Fruit fly (Drosophila melanogaster): ENCODE data around the gene CG18130.
A peak's percentile ranks its signal among the peaks of the same experiment; 100 is the strongest.

Gene CG18130

DNA sequence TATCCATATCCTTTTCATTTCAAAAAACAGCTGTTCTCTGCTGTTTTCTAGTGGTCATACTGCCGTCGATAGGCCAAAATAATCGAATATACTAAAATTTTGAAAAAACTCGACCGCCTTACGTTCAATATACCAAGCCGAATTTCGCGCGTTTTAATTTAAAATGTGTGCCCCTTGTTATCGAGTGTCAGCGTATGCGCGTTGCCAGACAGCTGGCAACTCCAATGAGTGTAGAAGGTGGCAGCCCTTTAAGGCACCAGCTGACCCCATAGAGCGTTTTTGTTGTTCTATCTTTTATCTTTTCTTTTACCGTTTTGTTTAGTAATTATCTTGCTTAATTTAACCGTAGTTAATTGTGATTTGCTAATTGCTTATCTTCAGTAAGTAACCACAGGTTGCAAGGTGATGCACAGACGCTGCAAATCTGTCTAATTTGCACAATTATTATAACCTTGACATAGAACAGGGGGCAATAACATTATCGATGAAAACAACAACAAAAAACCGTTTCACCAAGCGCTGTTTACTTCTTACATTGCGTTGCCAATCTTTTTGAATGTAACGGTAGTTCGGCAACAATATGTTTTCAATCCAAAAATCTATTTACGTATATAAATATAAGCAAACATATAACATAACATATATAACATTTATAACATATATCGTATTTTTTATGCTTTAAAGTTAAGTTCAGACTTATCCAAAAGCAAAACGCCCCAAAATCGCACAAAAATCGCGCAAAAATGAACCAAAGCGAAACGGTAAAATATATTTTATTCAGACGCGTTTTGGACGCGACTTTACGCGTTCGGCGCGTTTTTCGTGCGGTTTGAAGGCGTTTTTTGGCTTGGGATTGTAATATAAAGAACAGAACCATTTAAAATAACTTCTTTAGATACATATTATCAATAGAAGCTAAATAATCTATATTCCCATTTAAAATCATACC, 19.9 kb upstream of the CG18130 start, which contains the start of the genes CG1492 and regucalcin:
Gene CG1492 (minus strand): TSS at position 63 of the 949 bp plus-strand sequence.
Gene regucalcin (plus strand): TSS at position 229 of the 949 bp plus-strand sequence.
- TF ChIP-seq tj (GFP tag; optimal IDR thresholded peaks at IDR 0.05) (peak; percentile 48), pad (GFP tag; optimal IDR thresholded peaks at IDR 0.05) (peak; percentile 40), CG33017 (tag; optimal IDR thresholded peaks at IDR 0.05) (no peak), kay (GFP tag; ENCODE audit: borderline replicate concordance) (peak; percentile 65), bab1 (GFP tag; optimal IDR thresholded peaks at IDR 0.05) (peak; percentile 16), Crg-1 (GFP tag; optimal IDR thresholded peaks at IDR 0.05) (peak; percentile 12), ovo (GFP tag; optimal IDR thresholded peaks at IDR 0.05) (peak; percentile 81), CG5204 (GFP tag; optimal IDR thresholded peaks at IDR 0.05) (no peak)

dm6 chrX:12007593-12007992, 15.0 kb upstream of the CG18130 start:
- no peak for TF ChIP-seq CG12768 (GFP tag; optimal IDR thresholded peaks at IDR 0.05)
- TF ChIP-seq CG1620 (GFP tag; optimal IDR thresholded peaks at IDR 0.05) = no peak
- no peak for TF ChIP-seq Mnt (GFP tag; optimal IDR thresholded peaks at IDR 0.05)
- TF ChIP-seq pad (GFP tag; optimal IDR thresholded peaks at IDR 0.05) = no peak
- TF ChIP-seq Hr96 (GFP tag; optimal IDR thresholded peaks at IDR 0.05) = no peak
- no peak for TF ChIP-seq cnc (optimal IDR thresholded peaks at IDR 0.05)
- TF ChIP-seq Clk (GFP tag; optimal IDR thresholded peaks at IDR 0.05) = no peak
- TF ChIP-seq CG14711 (tag; optimal IDR thresholded peaks at IDR 0.05) = no peak
- no peak for TF ChIP-seq Crg-1 (GFP tag; optimal IDR thresholded peaks at IDR 0.05)
- TF ChIP-seq CG7101 (tag; optimal IDR thresholded peaks at IDR 0.05) = no peak
- TF ChIP-seq ovo (GFP tag; optimal IDR thresholded peaks at IDR 0.05) = no peak
- no peak for TF ChIP-seq kay (GFP tag; ENCODE audit: borderline replicate concordance)
- no peak for TF ChIP-seq CG11617 (GFP tag; optimal IDR thresholded peaks at IDR 0.05)
- TF ChIP-seq tj (GFP tag; optimal IDR thresholded peaks at IDR 0.05) = no peak
- no peak for TF ChIP-seq cic (GFP tag; optimal IDR thresholded peaks at IDR 0.05)
- no peak for TF ChIP-seq CG33017 (tag; optimal IDR thresholded peaks at IDR 0.05)

DNA sequence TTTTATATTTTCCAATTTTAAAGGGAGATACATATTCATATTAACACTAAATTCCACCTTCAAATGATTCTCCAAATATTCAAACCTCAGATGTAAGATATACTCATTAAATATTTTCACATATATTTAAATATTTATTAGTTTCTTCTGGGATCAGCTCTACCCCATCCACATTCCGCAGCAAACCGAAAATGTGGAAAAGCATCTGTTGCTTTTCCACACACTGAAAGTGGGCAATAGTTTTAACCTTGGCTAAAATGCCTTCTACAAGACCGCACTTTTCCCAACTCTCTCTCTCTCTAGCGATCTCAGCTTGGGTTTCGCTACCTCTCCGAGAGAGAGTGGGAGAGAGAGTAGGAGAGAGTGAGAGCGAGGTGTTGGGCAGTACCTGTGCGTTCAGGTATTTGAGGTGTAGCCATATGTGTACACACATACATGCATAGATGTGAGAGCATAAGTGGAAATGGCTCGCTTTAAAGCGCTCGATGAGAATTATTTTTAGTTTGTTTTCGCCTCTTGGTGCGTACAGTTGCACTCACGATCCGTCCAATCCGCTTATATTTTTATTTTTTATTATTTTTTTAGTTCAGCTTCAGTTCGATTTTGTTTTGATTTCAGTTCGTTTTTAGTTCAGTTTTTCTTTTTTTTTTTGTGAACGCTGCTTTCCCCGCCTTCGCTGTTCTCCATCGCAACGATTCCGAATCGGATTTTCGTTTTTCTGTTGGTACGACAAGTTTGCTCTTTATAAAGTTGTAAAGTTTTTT, 14.3 kb upstream of the CG18130 start, which contains the start of gene CG1806:
Gene CG1806 (plus strand): TSS at position 499 of the 764 bp plus-strand sequence.
- TF ChIP-seq toe (GFP tag; optimal IDR thresholded peaks at IDR 0.05) = no peak
- no peak for TF ChIP-seq cic (GFP tag; optimal IDR thresholded peaks at IDR 0.05)
- TF ChIP-seq CG11617 (GFP tag; optimal IDR thresholded peaks at IDR 0.05) = no peak
- TF ChIP-seq CG7101 (tag; optimal IDR thresholded peaks at IDR 0.05) = no peak
- TF ChIP-seq CG7045 (GFP tag; optimal IDR thresholded peaks at IDR 0.05) = no peak
- no peak for TF ChIP-seq kay (GFP tag; ENCODE audit: borderline replicate concordance)
- TF ChIP-seq CG12768 (GFP tag; optimal IDR thresholded peaks at IDR 0.05) = no peak
- TF ChIP-seq ovo (GFP tag; optimal IDR thresholded peaks at IDR 0.05) = no peak
- peak; percentile 13 for TF ChIP-seq CG33017 (tag; optimal IDR thresholded peaks at IDR 0.05)
- no peak for TF ChIP-seq Clk (GFP tag; optimal IDR thresholded peaks at IDR 0.05)
- peak; percentile 31 for TF ChIP-seq Mnt (GFP tag; optimal IDR thresholded peaks at IDR 0.05)
- peak; percentile 88 for TF ChIP-seq pad (GFP tag; optimal IDR thresholded peaks at IDR 0.05)
- no peak for TF ChIP-seq Crg-1 (GFP tag; optimal IDR thresholded peaks at IDR 0.05)
- TF ChIP-seq cnc (optimal IDR thresholded peaks at IDR 0.05) = no peak
- TF ChIP-seq CG5204 (GFP tag; optimal IDR thresholded peaks at IDR 0.05) = no peak
- no peak for TF ChIP-seq CG1620 (GFP tag; optimal IDR thresholded peaks at IDR 0.05)
- peak; percentile 65 for TF ChIP-seq bab1 (GFP tag; optimal IDR thresholded peaks at IDR 0.05)
- TF ChIP-seq Hr96 (GFP tag; optimal IDR thresholded peaks at IDR 0.05) = peak; percentile 25
- no peak for TF ChIP-seq CG14711 (tag; optimal IDR thresholded peaks at IDR 0.05)
- peak; percentile 24 for TF ChIP-seq tj (GFP tag; optimal IDR thresholded peaks at IDR 0.05)

- no peak for TF ChIP-seq bab1 (GFP tag; optimal IDR thresholded peaks at IDR 0.05)
- TF ChIP-seq tj (GFP tag; optimal IDR thresholded peaks at IDR 0.05) = no peak
- TF ChIP-seq ovo (GFP tag; optimal IDR thresholded peaks at IDR 0.05) = no peak
- no peak for TF ChIP-seq CG7101 (tag; optimal IDR thresholded peaks at IDR 0.05)
- TF ChIP-seq CG11617 (GFP tag; optimal IDR thresholded peaks at IDR 0.05) = no peak
- TF ChIP-seq Mnt (GFP tag; optimal IDR thresholded peaks at IDR 0.05) = no peak
- no peak for TF ChIP-seq Crg-1 (GFP tag; optimal IDR thresholded peaks at IDR 0.05)
- no peak for TF ChIP-seq Hr96 (GFP tag; optimal IDR thresholded peaks at IDR 0.05)
Measured at dm6 chrX:12004395-12004768, 11.8 kb upstream of the CG18130 start.

DNA sequence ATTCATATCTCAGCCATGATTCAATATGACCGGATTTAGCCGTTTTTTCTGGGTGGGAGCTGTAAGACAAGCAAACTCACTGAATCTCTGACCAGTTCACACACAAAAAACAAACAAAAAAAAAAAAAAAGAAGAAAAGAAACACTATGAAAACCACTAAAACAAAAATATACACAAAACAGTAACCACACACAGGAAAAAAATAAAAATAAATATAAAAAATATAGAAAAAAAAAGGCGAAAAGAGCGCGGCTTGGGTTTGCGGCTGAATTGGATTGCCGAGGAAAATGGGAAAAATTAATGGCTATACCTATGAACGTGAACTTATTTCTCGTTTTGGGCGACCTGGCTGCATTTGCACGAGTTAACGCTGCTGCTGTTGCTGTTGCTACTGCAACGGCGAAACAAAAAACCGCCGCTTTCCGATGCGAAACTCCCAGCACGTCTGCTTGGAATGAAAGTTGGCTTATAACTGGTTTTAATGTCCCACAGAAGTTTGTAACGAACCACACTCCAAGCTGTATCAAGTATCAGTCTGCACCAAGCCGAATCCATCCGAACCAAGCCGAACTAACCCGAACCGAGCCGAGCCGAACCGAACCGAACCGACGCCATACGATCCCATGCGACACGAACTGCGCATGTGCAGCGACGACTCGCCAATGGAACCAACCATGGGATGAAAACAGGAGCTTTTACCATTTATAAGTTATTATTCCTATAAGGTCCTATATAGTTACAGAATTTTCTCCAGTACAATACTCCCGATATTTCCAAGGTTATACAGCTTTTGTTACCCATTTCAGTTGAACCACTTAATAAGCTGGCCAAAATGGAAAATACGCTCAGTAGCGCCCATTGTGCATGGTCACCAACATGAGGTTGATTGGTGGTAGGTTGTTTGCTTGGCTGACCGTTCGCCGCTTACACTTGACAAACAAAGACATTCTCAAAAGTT, 11.1 kb upstream of the CG18130 start, which contains the start of gene fw:
Gene fw (minus strand): TSS at position 478 of the 958 bp plus-strand sequence.
- TF ChIP-seq bab1 (GFP tag; optimal IDR thresholded peaks at IDR 0.05) (no peak), CG5204 (GFP tag; optimal IDR thresholded peaks at IDR 0.05) (no peak), CG11617 (GFP tag; optimal IDR thresholded peaks at IDR 0.05) (no peak), cic (GFP tag; optimal IDR thresholded peaks at IDR 0.05) (no peak), Clk (GFP tag; optimal IDR thresholded peaks at IDR 0.05) (no peak), toe (GFP tag; optimal IDR thresholded peaks at IDR 0.05) (no peak)
